Fruit fly (Drosophila melanogaster) whole organism, embryonic: ENCODE results near the gene zye.

Experiments
- CG11560 ChIP-seq: fragments of 200-800 bp; sonication (Bioruptor generic); IDR thresholded peaks from 3 replicates; pipeline ENCODE4 v1.3.6; 2022; ENCODE audit warnings: missing biosample characterization, missing genetic modification characterization
- CG1233 ChIP-seq: fragments of 200-800 bp; sonication (Bioruptor generic); optimal IDR thresholded peaks from 4 replicates; lab custom pipeline; 2018; ENCODE audit warnings: missing biosample characterization, mild to moderate bottlenecking, missing genetic modification characterization
- CG12769 ChIP-seq: fragments of 200-800 bp; sonication (Bioruptor generic); optimal IDR thresholded peaks from 2 replicates; lab custom pipeline; 2019; ENCODE audit warnings: missing biosample characterization, mild to moderate bottlenecking, missing genetic modification characterization, moderate library complexity
- CG16813 ChIP-seq: fragments of 200-800 bp; sonication (Bioruptor generic); IDR thresholded peaks from 3 replicates; pipeline ENCODE4 v1.3.6; 2022; ENCODE audit warnings: missing biosample characterization, missing genetic modification characterization; ENCODE audit not compliant: partially characterized antibody
- CG17328 ChIP-seq: fragments of 200-800 bp; sonication (Bioruptor generic); IDR thresholded peaks from 2 replicates; pipeline ENCODE4 v1.3.6; 2022; ENCODE audit warnings: missing biosample characterization, missing genetic modification characterization
- CG3281 ChIP-seq: fragments of 200-800 bp; sonication (Bioruptor generic); optimal IDR thresholded peaks from 3 replicates; lab custom pipeline; 2017; ENCODE audit warnings: missing biosample characterization, mild to moderate bottlenecking, missing genetic modification characterization
- CG4282 ChIP-seq: fragments of 200-800 bp; sonication (Bioruptor generic); optimal IDR thresholded peaks from 2 replicates; lab custom pipeline; 2016; ENCODE audit warnings: missing biosample characterization, missing genetic modification characterization
- CG5953 ChIP-seq: fragments of 200-800 bp; sonication (Bioruptor generic); IDR thresholded peaks from 2 replicates; pipeline ENCODE4 v1.3.6; 2022; ENCODE audit warnings: missing biosample characterization, missing genetic modification characterization
- CG6254 ChIP-seq: fragments of 200-800 bp; sonication (Bioruptor generic); optimal IDR thresholded peaks from 3 replicates; lab custom pipeline; 2017; ENCODE audit warnings: mild to moderate bottlenecking, missing biosample characterization, missing genetic modification reagents, missing genetic modification characterization
- CG6765 ChIP-seq: fragments of 200-800 bp; sonication (Bioruptor generic); optimal IDR thresholded peaks from 3 replicates; lab custom pipeline; 2017; ENCODE audit warnings: missing biosample characterization, mild to moderate bottlenecking, missing genetic modification characterization
- CG7928 ChIP-seq: fragments of 200-800 bp; sonication (Bioruptor generic); optimal IDR thresholded peaks from 2 replicates; lab custom pipeline; 2017; ENCODE audit warnings: missing biosample characterization, mild to moderate bottlenecking, missing genetic modification characterization
- CG8944 ChIP-seq: fragments of 200-800 bp; sonication (Bioruptor generic); optimal IDR thresholded peaks from 3 replicates; lab custom pipeline; 2016; ENCODE audit warnings: missing biosample characterization, missing genetic modification characterization
- CG9437 ChIP-seq: fragments of 200-800 bp; sonication (Bioruptor generic); optimal IDR thresholded peaks from 2 replicates; lab custom pipeline; 2018; ENCODE audit warnings: missing biosample characterization, mild to moderate bottlenecking, missing genetic modification characterization
- CG9727 ChIP-seq: fragments of 200-800 bp; sonication (Bioruptor generic); optimal IDR thresholded peaks from 3 replicates; lab custom pipeline; 2017; ENCODE audit warnings: missing biosample characterization, mild to moderate bottlenecking, missing genetic modification characterization
- Elba2 ChIP-seq: fragments of 200-800 bp; sonication (Bioruptor generic); optimal IDR thresholded peaks from 3 replicates; lab custom pipeline; 2016; ENCODE audit warnings: missing biosample characterization, missing genetic modification characterization
- Gsc ChIP-seq: fragments of 200-800 bp; sonication (Bioruptor generic); IDR thresholded peaks from 2 replicates; pipeline ENCODE4 v1.3.6; 2022; ENCODE audit warnings: missing biosample characterization, missing genetic modification characterization
- HLHmδ ChIP-seq: fragments of 200-800 bp; sonication (Bioruptor generic); optimal IDR thresholded peaks from 2 replicates; lab custom pipeline; 2018; ENCODE audit warnings: missing biosample characterization, mild to moderate bottlenecking, missing genetic modification characterization, moderate library complexity
- MBD-R2 ChIP-seq: fragments of 200-800 bp; sonication (Bioruptor generic); IDR thresholded peaks from 2 replicates; pipeline ENCODE4 v1.3.6; 2022; ENCODE audit warnings: missing biosample characterization, missing genetic modification characterization
- MESR4 ChIP-seq: fragments of 200-800 bp; sonication (Bioruptor generic); optimal IDR thresholded peaks from 2 replicates; lab custom pipeline; 2018; ENCODE audit warnings: missing biosample characterization, mild to moderate bottlenecking, missing genetic modification characterization, moderate library complexity
- Myb ChIP-seq: fragments of 200-800 bp; sonication (Bioruptor generic); optimal IDR thresholded peaks from 2 replicates; lab custom pipeline; 2016; ENCODE audit warnings: missing biosample characterization, missing genetic modification characterization
- NFAT ChIP-seq: fragments of 200-800 bp; sonication (Bioruptor generic); IDR thresholded peaks from 2 replicates; pipeline ENCODE4 v1.3.6; 2022; ENCODE audit warnings: missing biosample characterization, missing genetic modification characterization
- NK7.1 ChIP-seq: fragments of 200-800 bp; sonication (Bioruptor generic); optimal IDR thresholded peaks from 3 replicates; lab custom pipeline; 2016; ENCODE audit warnings: missing biosample characterization, missing genetic modification characterization
- Oli ChIP-seq: fragments of 200-800 bp; sonication (Bioruptor generic); optimal IDR thresholded peaks from 2 replicates; lab custom pipeline; 2018; ENCODE audit warnings: missing biosample characterization, mild to moderate bottlenecking, missing genetic modification characterization, moderate library complexity
- Opbp ChIP-seq: fragments of 200-800 bp; sonication (Bioruptor generic); IDR thresholded peaks from 3 replicates; pipeline ENCODE4 v1.3.6; 2022; ENCODE audit warnings: missing biosample characterization, missing genetic modification characterization; ENCODE audit not compliant: partially characterized antibody
- Rx ChIP-seq: fragments of 200-800 bp; sonication (Bioruptor generic); IDR thresholded peaks from 2 replicates; pipeline ENCODE4 v1.3.6; 2022; ENCODE audit warnings: missing biosample characterization, missing genetic modification characterization
- cato ChIP-seq: fragments of 200-800 bp; sonication (Bioruptor generic); optimal IDR thresholded peaks from 2 replicates; lab custom pipeline; 2016; ENCODE audit warnings: missing biosample characterization, missing genetic modification characterization, borderline replicate concordance
- ci ChIP-seq: fragments of 200-800 bp; sonication (Bioruptor generic); IDR thresholded peaks from 3 replicates; pipeline ENCODE4 v1.3.6; 2022; ENCODE audit warnings: missing biosample characterization, missing genetic modification characterization
- cwo ChIP-seq: fragments of 200-800 bp; sonication (Bioruptor generic); optimal IDR thresholded peaks from 3 replicates; lab custom pipeline; 2017; ENCODE audit warnings: missing biosample characterization, missing genetic modification characterization, mild to moderate bottlenecking, moderate library complexity, missing genetic modification reagents
- dati ChIP-seq: fragments of 200-800 bp; sonication (Bioruptor generic); IDR thresholded peaks from 2 replicates; pipeline ENCODE4 v1.3.6; 2022; ENCODE audit warnings: missing biosample characterization, missing genetic modification characterization
- dimm ChIP-seq: fragments of 200-800 bp; sonication (Bioruptor generic); IDR thresholded peaks from 2 replicates; pipeline ENCODE4 v1.3.6; 2022; ENCODE audit warnings: missing biosample characterization, missing genetic modification characterization
- ems ChIP-seq: fragments of 200-800 bp; sonication (Bioruptor generic); optimal IDR thresholded peaks from 3 replicates; lab custom pipeline; 2016; ENCODE audit warnings: missing biosample characterization, missing genetic modification characterization
- en ChIP-seq: fragments of 200-800 bp; sonication (Bioruptor generic); optimal IDR thresholded peaks from 2 replicates; lab custom pipeline; 2016; ENCODE audit warnings: missing biosample characterization, missing genetic modification characterization
- ftz-f1 ChIP-seq: fragments of 200-800 bp; sonication (Bioruptor generic); optimal IDR thresholded peaks from 2 replicates; lab custom pipeline; 2016; ENCODE audit warnings: missing biosample characterization, missing genetic modification characterization
- gsb ChIP-seq: fragments of 200-800 bp; sonication (Bioruptor generic); IDR thresholded peaks from 2 replicates; pipeline ENCODE4 v1.3.6; 2022; ENCODE audit warnings: missing biosample characterization, missing genetic modification characterization
- lola ChIP-seq, 3 experiments: fragments of >200 bp in 2 of 3; fragments of 200-800 bp in 1 of 3; sonication (Bioruptor generic) in 1 of 3; optimal IDR thresholded peaks; 2 replicates each; lab custom pipeline; 2017 to 2019; ENCODE audit warnings: missing biosample characterization in 3 of 3, missing genetic modification characterization in 3 of 3, mild to moderate bottlenecking in 1 of 3, moderate library complexity in 1 of 3
- nerfin-1 ChIP-seq: fragments of 200-800 bp; sonication (Bioruptor generic); optimal IDR thresholded peaks from 3 replicates; lab custom pipeline; 2019; ENCODE audit warnings: missing biosample characterization, mild to moderate bottlenecking, missing genetic modification characterization, moderate library complexity
- onecut ChIP-seq: fragments of 200-800 bp; sonication (Bioruptor generic); IDR thresholded peaks from 2 replicates; pipeline ENCODE4 v1.3.6; 2022; ENCODE audit warnings: missing biosample characterization, missing genetic modification characterization
- phol ChIP-seq: fragments of 200-800 bp; sonication (Bioruptor generic); optimal IDR thresholded peaks from 3 replicates; lab custom pipeline; 2018; ENCODE audit warnings: missing biosample characterization, mild to moderate bottlenecking, missing genetic modification characterization, moderate library complexity
- pita ChIP-seq: fragments of 200-800 bp; sonication (Bioruptor generic); optimal IDR thresholded peaks from 2 replicates; lab custom pipeline; 2017; ENCODE audit warnings: missing biosample characterization, mild to moderate bottlenecking, missing genetic modification characterization
- sd ChIP-seq: fragments of 200-800 bp; sonication (Bioruptor generic); optimal IDR thresholded peaks from 3 replicates; lab custom pipeline; 2018; ENCODE audit warnings: missing biosample characterization, mild to moderate bottlenecking, missing genetic modification characterization, moderate library complexity
- sisA ChIP-seq: fragments of 200-800 bp; sonication (Bioruptor generic); IDR thresholded peaks from 2 replicates; pipeline ENCODE4 v1.3.6; 2022; ENCODE audit warnings: missing biosample characterization, missing genetic modification characterization
- slp2 ChIP-seq: fragments of 200-800 bp; sonication (Bioruptor generic); optimal IDR thresholded peaks from 2 replicates; lab custom pipeline; 2016; ENCODE audit warnings: missing biosample characterization, missing genetic modification characterization
- stwl ChIP-seq: fragments of 200-800 bp; sonication (Bioruptor generic); optimal IDR thresholded peaks from 3 replicates; lab custom pipeline; 2018; ENCODE audit warnings: missing biosample characterization, mild to moderate bottlenecking, missing genetic modification characterization, moderate library complexity
- unc-4 ChIP-seq: fragments of 200-800 bp; sonication (Bioruptor generic); IDR thresholded peaks from 2 replicates; pipeline ENCODE4 v1.3.6; 2022; ENCODE audit warnings: missing biosample characterization, missing genetic modification characterization; ENCODE audit not compliant: partially characterized antibody
- wor ChIP-seq: fragments of 200-800 bp; sonication (Bioruptor generic); IDR thresholded peaks from 2 replicates; pipeline ENCODE4 v1.3.6; 2022; ENCODE audit warnings: missing biosample characterization, missing genetic modification characterization
- yki ChIP-seq: fragments of >200 bp; optimal IDR thresholded peaks from 3 replicates; lab custom pipeline; 2018

Gene zye

DNA sequence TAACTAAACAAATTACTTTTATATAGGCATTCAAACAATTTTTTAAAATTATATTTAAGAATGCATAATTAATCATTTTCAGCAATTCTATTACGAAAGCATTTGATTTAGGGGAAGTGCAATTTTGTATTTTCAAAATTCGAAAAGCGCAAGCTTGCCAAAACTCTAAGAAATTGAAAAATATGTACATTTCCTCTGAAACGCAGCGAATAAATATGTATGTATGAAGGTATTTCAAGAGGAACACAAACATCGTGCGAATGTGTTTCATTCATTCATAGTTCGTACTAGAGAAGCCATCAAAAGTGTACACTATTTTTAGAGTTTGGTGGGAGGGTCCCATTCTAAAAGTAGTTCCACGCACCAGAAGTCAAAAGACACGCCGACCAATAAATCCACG lies 43.4 kb upstream of the zye start, which contains the start of gene CG13247:
TSS of gene CG13247 (plus strand) at position 301 of the 400 bp plus-strand sequence.
- peak; percentile 80 for TF ChIP-seq CG12769 (tag; lab: Kevin White, UChicago)
- no peak for TF ChIP-seq NK7.1 (GFP tag; lab: Kevin White, UChicago)
- TF ChIP-seq Myb, result no peak

DNA sequence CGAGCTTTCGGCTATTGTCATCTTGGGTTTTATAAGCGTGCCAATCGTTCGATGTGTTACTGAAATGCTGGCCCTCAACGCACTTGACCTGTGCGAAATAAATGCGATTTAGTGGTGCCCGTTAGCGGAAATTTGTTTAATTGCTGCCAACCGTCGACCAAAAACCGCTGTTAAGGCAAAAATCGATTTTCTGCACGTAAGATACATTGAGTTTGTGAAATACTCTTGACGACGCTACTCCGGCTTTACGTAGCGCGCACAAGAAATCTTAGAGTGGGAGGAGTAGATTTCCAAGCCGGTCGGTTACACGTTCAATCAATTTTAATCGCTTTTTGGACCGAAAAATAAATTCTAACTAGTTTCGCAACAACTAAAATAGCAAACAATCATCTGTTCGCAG lies 37.9 kb upstream of the zye start:
- TF ChIP-seq CG3281 (no peak), onecut (peak; percentile 97), MESR4 (peak; percentile 48), MBD-R2 (GFP tag; lab: Robert Waterston, UW) (0 out of 2 replicates have a peak, but pooled peaks have one; percentile 40)

dm6 chr3L:20375878-20376563 lies 37.4 kb upstream of the zye start, which contains the start of the genes Ide and RhoBTB:
Gene Ide, minus strand, starts transcription at chr3L:20375896.
Gene RhoBTB, plus strand, starts transcription at chr3L:20376242.
- no peak for TF ChIP-seq CG5953 (GFP tag; lab: Robert Waterston, UW)
- TF ChIP-seq cato, result peak; percentile 77
- peak; percentile 75 for TF ChIP-seq CG1233 (GFP tag; lab: Kevin White, UChicago)
- no peak for TF ChIP-seq pita (GFP tag; lab: Kevin White, UChicago)
- peak; percentile 59 for TF ChIP-seq slp2
- TF ChIP-seq ems (GFP tag; lab: Kevin White, UChicago), result peak; percentile 77
- TF ChIP-seq en (GFP tag; lab: Kevin White, UChicago), result peak; percentile 52
- TF ChIP-seq CG8944 (GFP tag; lab: Kevin White, UChicago), result peak; percentile 87
- TF ChIP-seq CG9727 (GFP tag; lab: Kevin White, UChicago), result peak; percentile 77
- peak; percentile 63 for TF ChIP-seq NFAT (GFP tag; lab: Robert Waterston, UW)
- peak; percentile 47; the same call in 1 of the 2 replicates for TF ChIP-seq dimm (GFP tag; lab: Robert Waterston, UW)
- peak; percentile 76 for TF ChIP-seq Oli (tag; lab: Kevin White, UChicago)
- peak in 1 of 3 experiments; percentile 79 for TF ChIP-seq lola (GFP tag; optimal IDR thresholded peaks at IDR 0.05; lab: Kevin White, UChicago)
- no peak for TF ChIP-seq dati (GFP tag; lab: Robert Waterston, UW)
- TF ChIP-seq sd, result peak; percentile 80
- peak; percentile 58 for TF ChIP-seq cwo (GFP tag; lab: Kevin White, UChicago)
- peak; percentile 27; the same call in 1 of the 3 replicates for TF ChIP-seq ci (GFP tag; lab: Robert Waterston, UW)
- peak; percentile 84 for TF ChIP-seq sisA (GFP tag; lab: Robert Waterston, UW)
- no peak for TF ChIP-seq CG6765 (GFP tag; lab: Kevin White, UChicago)
- 0 out of 2 replicates have a peak, but pooled peaks have one; percentile 38 for TF ChIP-seq CG17328
- no peak; the same call in 1 of the 2 replicates for TF ChIP-seq wor (GFP tag; lab: Robert Waterston, UW)
- peak; percentile 94 for TF ChIP-seq Elba2 (GFP tag; lab: Kevin White, UChicago)
- no peak for TF ChIP-seq gsb
- TF ChIP-seq CG7928, result peak; percentile 57
- no peak for TF ChIP-seq HLHmδ (GFP tag; lab: Kevin White, UChicago)
- TF ChIP-seq ftz-f1, result peak; percentile 28
- peak; percentile 63 for TF ChIP-seq stwl (tag; lab: Kevin White, UChicago)
- no peak for TF ChIP-seq yki (lab: Kevin White, UChicago)
- TF ChIP-seq unc-4 (GFP tag; lab: Robert Waterston, UW), result no peak
- 0 out of 2 replicates have a peak, but pooled peaks have one; percentile 41 for TF ChIP-seq Rx
- TF ChIP-seq CG6254 (GFP tag; lab: Kevin White, UChicago), result no peak
- no peak for TF ChIP-seq Opbp
- TF ChIP-seq phol (tag; lab: Kevin White, UChicago), result peak; percentile 90
- peak; percentile 54 for TF ChIP-seq nerfin-1 (tag; lab: Kevin White, UChicago)
- peak; percentile 43; the same call in 1 of the 2 replicates for TF ChIP-seq Gsc (GFP tag; lab: Robert Waterston, UW)
- peak; percentile 76 for TF ChIP-seq CG11560 (tag; lab: Robert Waterston, UW)
- no peak for TF ChIP-seq CG4282 (GFP tag; lab: Kevin White, UChicago)
- peak; percentile 77 for TF ChIP-seq CG9437 (GFP tag; lab: Kevin White, UChicago)
- TF ChIP-seq CG16813, result peak; percentile 39; the same call in 1 of the 3 replicates
